Fruit fly (Drosophila melanogaster): ENCODE results near the gene CG3285.

The CG3285 gene

dm6 chr2L:3376684-3377086 lies 46.0 kb downstream of the CG3285 start, which contains the start of the genes CG9662 and Ptpa (continued):
- TF ChIP-seq CG8281 (tag; optimal IDR thresholded peaks at IDR 0.05) = peak; percentile 41
- TF ChIP-seq CG8765 (GFP tag; IDR thresholded peaks at IDR 0.05) = peak; percentile 66
- peak; percentile 88 for TF ChIP-seq ken (GFP tag; IDR thresholded peaks at IDR 0.05)
- peak; percentile 65 for TF ChIP-seq repo (GFP tag; optimal IDR thresholded peaks at IDR 0.05)
- no peak for TF ChIP-seq fru (optimal IDR thresholded peaks at IDR 0.05)
- TF ChIP-seq sima (GFP tag; optimal IDR thresholded peaks at IDR 0.05) = no peak
- TF ChIP-seq sna (GFP tag; IDR thresholded peaks at IDR 0.05; ENCODE audit: partially characterized antibody) = peak; percentile 93
- peak; percentile 79 for TF ChIP-seq wdn (GFP tag; IDR thresholded peaks at IDR 0.05)
- peak; percentile 89 to 90 for TF ChIP-seq Pdp1 (GFP tag; optimal IDR thresholded peaks at IDR 0.05)
- TF ChIP-seq hkb (optimal IDR thresholded peaks at IDR 0.05) = peak; percentile 79
- TF ChIP-seq hkb (GFP tag; IDR thresholded peaks at IDR 0.05) = peak; percentile 70
- TF ChIP-seq Doc3 (GFP tag; IDR thresholded peaks at IDR 0.05; ENCODE audit: partially characterized antibody) = peak; percentile 94
- TF ChIP-seq eve (GFP tag; optimal IDR thresholded peaks at IDR 0.05) = no peak
- TF ChIP-seq Antp (GFP tag; optimal IDR thresholded peaks at IDR 0.05) = peak; percentile 92
- TF ChIP-seq CG6175 (GFP tag; IDR thresholded peaks at IDR 0.05) = peak; percentile 57; the same call in 1 of the 3 replicates
- no peak for TF ChIP-seq Hand (GFP tag; optimal IDR thresholded peaks at IDR 0.05)
- TF ChIP-seq CG5180 (GFP tag; optimal IDR thresholded peaks at IDR 0.05) = no peak
- peak; percentile 100 for TF ChIP-seq CG7357 (GFP tag; IDR thresholded peaks at IDR 0.05)
- peak; percentile 92 for TF ChIP-seq CG10366 (GFP tag; IDR thresholded peaks at IDR 0.05)
- TF ChIP-seq crp (GFP tag; optimal IDR thresholded peaks at IDR 0.05) = peak in 1 of 2 experiments; percentile 42
- no peak for TF ChIP-seq MTF-1 (GFP tag; optimal IDR thresholded peaks at IDR 0.05; ENCODE audit: borderline replicate concordance)
- TF ChIP-seq CG9727 (GFP tag; optimal IDR thresholded peaks at IDR 0.05) = peak; percentile 77
- no peak for TF ChIP-seq CG15011 (GFP tag; optimal IDR thresholded peaks at IDR 0.05)
- no peak for TF ChIP-seq prd (optimal IDR thresholded peaks at IDR 0.05)
- TF ChIP-seq prd (GFP tag; IDR thresholded peaks at IDR 0.05) = peak; percentile 92
- TF ChIP-seq sens (GFP tag) = peak; percentile 94
- peak; percentile 65 for TF ChIP-seq Fer3 (tag; optimal IDR thresholded peaks at IDR 0.05)
- TF ChIP-seq CG2120 (GFP tag; optimal IDR thresholded peaks at IDR 0.05) = peak; percentile 90
- TF ChIP-seq CTCF (GFP tag; optimal IDR thresholded peaks at IDR 0.05) = peak; percentile 8
- peak; percentile 98 for TF ChIP-seq row (GFP tag; IDR thresholded peaks at IDR 0.05)
- peak; percentile 92 for TF ChIP-seq unc-4 (GFP tag; IDR thresholded peaks at IDR 0.05; ENCODE audit: partially characterized antibody)
- TF ChIP-seq danr (GFP tag; IDR thresholded peaks at IDR 0.05) = peak; percentile 60
- TF ChIP-seq Rfx (GFP tag; IDR thresholded peaks at IDR 0.05) = peak; percentile 89
- peak; percentile 68; the same call in 2 of the 3 replicates for TF ChIP-seq CG11560 (tag; IDR thresholded peaks at IDR 0.05)
- TF ChIP-seq ttk (GFP tag; IDR thresholded peaks at IDR 0.05) = peak; percentile 62; the same call in 1 of the 2 replicates
- TF ChIP-seq CG9215 (GFP tag; IDR thresholded peaks at IDR 0.05) = peak; percentile 89
- TF ChIP-seq Hr51 (GFP tag; optimal IDR thresholded peaks at IDR 0.05) = peak; percentile 66 to 80
- no peak for TF ChIP-seq gcm (GFP tag; optimal IDR thresholded peaks at IDR 0.05)
- TF ChIP-seq tgo (GFP tag; IDR thresholded peaks at IDR 0.05) = peak; percentile 81
- peak; percentile 93 for TF ChIP-seq CG13287 (GFP tag; IDR thresholded peaks at IDR 0.05; ENCODE audit: partially characterized antibody)
- no peak for TF ChIP-seq ara (GFP tag; IDR thresholded peaks at IDR 0.05)
- TF ChIP-seq Trl (optimal IDR thresholded peaks at IDR 0.05) = no peak
- TF ChIP-seq Trl (GFP tag; optimal IDR thresholded peaks at IDR 0.05) = peak; percentile 87
- peak; percentile 85 for TF ChIP-seq CG10654 (GFP tag; optimal IDR thresholded peaks at IDR 0.05)
- no peak for TF ChIP-seq cg (GFP tag; optimal IDR thresholded peaks at IDR 0.05)
- TF ChIP-seq CG1024 (GFP tag; IDR thresholded peaks at IDR 0.05) = peak; percentile 53; the same call in 1 of the 2 replicates
- TF ChIP-seq PHDP (tag; optimal IDR thresholded peaks at IDR 0.05) = peak; percentile 76
- peak; percentile 91 for TF ChIP-seq CG9932 (GFP tag; IDR thresholded peaks at IDR 0.05)
- peak; percentile 93 for TF ChIP-seq nmo (GFP tag; optimal IDR thresholded peaks at IDR 0.05)
- TF ChIP-seq hth (optimal IDR thresholded peaks at IDR 0.05) = no peak
- TF ChIP-seq CG3407 (GFP tag; optimal IDR thresholded peaks at IDR 0.05) = peak; percentile 40
- TF ChIP-seq nerfin-2 (GFP tag; IDR thresholded peaks at IDR 0.05; ENCODE audit: partially characterized antibody) = peak; percentile 79
- peak; percentile 35 for TF ChIP-seq Dp (GFP tag; optimal IDR thresholded peaks at IDR 0.05)

Data from whole organism, embryonic.